Worm (Caenorhabditis elegans) whole organism, L1 larva: Measurements from ENCODE around the gene K10H10.9.

Experiments used
- blmp-1 ChIP-seq: fragments of 150-350 bp; optimal IDR thresholded peaks from 2 replicates; lab custom pipeline; 2014; ENCODE audit warnings: missing biosample characterization, missing genetic modification characterization
- fkh-8 ChIP-seq: sonication (generic microtip); optimal IDR thresholded peaks from 2 replicates; lab custom pipeline; 2016; ENCODE audit warnings: mild to moderate bottlenecking, missing genetic modification characterization, missing compliant biosample characterization

DNA sequence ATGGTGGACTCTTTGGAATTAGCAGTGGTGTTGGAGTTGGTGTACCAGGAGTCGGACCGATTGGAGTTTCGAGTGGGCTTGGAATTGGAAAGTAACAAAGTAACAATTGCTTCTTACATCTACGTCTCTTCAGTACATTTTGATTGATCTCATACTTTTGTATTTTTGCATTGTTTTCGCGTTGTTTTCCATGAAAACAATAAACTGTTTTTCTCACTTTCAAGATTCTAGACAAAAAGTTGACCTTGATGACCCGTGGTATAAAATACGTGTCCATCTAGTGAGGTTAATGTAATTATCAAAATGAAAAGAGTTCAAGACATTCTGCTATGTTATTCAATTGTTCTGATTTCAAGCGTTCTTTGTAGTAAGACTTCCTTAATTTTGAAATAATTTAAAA is 13.5 kb downstream of the K10H10.9 start, which contains the start of gene K10H10.5:
- TF ChIP-seq fkh-8 (no peak), blmp-1 (tag; lab: Kevin White, UChicago) (no peak)
